Fruit fly (Drosophila melanogaster) whole organism, embryonic: ENCODE data around the gene D1.

ENCODE experiments used
- sisA ChIP-seq: fragments of 200-800 bp; sonication (Bioruptor generic); IDR thresholded peaks from 2 replicates; pipeline ENCODE4 v1.3.6; 2022; ENCODE audit warnings: missing biosample characterization, missing genetic modification characterization
- vnd ChIP-seq: fragments of 200-800 bp; sonication (Bioruptor generic); IDR thresholded peaks from 3 replicates; pipeline ENCODE4 v1.3.6; 2022; ENCODE audit warnings: missing biosample characterization, missing genetic modification characterization; ENCODE audit not compliant: partially characterized antibody

DNA sequence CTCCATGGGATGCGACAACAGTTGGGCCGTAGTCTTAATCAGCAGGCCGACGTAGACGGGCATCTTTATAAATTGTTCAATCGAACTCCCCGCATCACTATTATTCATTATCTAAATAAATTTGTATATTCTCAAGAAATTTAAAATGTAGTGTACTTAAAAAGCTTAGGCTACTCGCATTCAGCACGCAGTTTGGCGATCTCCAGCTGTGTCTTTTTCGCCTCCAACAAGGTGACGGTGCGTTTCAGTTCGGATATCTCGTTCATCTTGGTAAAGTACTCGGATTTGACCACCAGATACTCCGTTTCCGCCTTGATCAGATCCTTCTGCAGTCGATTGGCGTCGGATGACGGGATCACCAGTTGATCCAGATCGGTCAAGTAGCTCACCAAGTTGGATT is 17.2 kb upstream of the D1 start, which contains the start of gene CG16736:
- TF ChIP-seq sisA (GFP tag; lab: Robert Waterston, UW) = no peak
- TF ChIP-seq vnd (GFP tag; lab: Robert Waterston, UW) = no peak
